Fruit fly (Drosophila melanogaster): ENCODE data around the gene TTLL4B.

Gene TTLL4B

DNA sequence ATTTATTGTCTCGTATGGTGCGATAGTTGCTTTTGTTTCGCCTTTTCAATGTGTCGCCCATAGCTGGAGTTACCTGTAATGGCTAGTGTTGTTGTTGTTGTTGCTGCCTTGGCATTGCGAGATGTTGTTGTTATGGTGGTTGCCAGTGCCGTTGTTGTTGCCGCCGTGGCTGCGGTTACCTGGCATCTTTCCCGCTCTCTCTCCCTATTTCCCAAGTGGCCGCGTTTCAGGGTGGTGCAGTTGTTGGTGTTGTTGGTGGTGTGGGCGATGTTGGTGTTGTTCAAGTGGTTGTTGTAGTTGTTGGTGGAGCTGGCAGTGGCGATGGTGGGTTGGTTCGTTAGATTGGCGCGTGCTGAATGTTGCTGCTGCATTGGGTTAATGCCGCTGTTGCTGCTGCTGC, 52.2 kb downstream of the TTLL4B start:
- TF ChIP-seq CG34406 (GFP tag; optimal IDR thresholded peaks at IDR 0.05) (no peak), Sox102F (GFP tag; optimal IDR thresholded peaks at IDR 0.05) (no peak), CG1621 (tag; optimal IDR thresholded peaks at IDR 0.05) (no peak), pdm3 (GFP tag; optimal IDR thresholded peaks at IDR 0.05) (no peak), Hr4 (GFP tag; optimal IDR thresholded peaks at IDR 0.05) (no peak), CG8632 (GFP tag; optimal IDR thresholded peaks at IDR 0.05) (no peak), fkh (GFP tag; optimal IDR thresholded peaks at IDR 0.05) (no peak), CG8319 (GFP tag; optimal IDR thresholded peaks at IDR 0.05) (no peak), CG6792 (GFP tag; optimal IDR thresholded peaks at IDR 0.05) (no peak), Sox14 (GFP tag; optimal IDR thresholded peaks at IDR 0.05) (no peak), Blimp-1 (GFP tag; optimal IDR thresholded peaks at IDR 0.05) (no peak), Met (GFP tag; optimal IDR thresholded peaks at IDR 0.05) (no peak), CG9139 (GFP tag; optimal IDR thresholded peaks at IDR 0.05) (no peak), Ets96B (tag; optimal IDR thresholded peaks at IDR 0.05) (no peak), net (GFP tag; optimal IDR thresholded peaks at IDR 0.05) (no peak), CG4318 (GFP tag; optimal IDR thresholded peaks at IDR 0.05) (no peak), ss (GFP tag; optimal IDR thresholded peaks at IDR 0.05) (no peak)

DNA sequence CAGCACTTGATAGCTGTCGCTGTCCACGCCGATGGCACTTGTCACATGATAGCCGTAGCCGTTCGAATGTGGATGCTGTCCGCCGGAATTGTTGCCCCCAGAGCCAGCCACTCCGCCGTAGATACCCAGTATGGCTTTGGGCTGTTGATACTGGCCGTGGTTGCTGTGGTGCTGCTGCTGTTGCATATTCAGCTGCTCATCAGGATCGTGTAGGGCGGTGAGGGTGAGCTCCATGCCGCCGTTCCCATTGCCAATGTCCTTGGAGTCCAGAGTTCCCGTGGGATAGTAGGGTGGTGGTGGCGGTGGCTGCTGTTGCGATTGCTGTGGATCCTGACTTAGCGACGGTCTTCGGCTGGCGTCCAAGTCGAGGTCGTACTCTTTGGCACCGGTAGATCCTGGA, 54.4 kb downstream of the TTLL4B start:
- TF ChIP-seq CG6163 (GFP tag; IDR thresholded peaks at IDR 0.05) (no peak), Ets96B (tag; optimal IDR thresholded peaks at IDR 0.05) (no peak), esn (GFP tag; optimal IDR thresholded peaks at IDR 0.05) (no peak), Sox102F (GFP tag; optimal IDR thresholded peaks at IDR 0.05) (no peak), CG32006 (GFP tag; optimal IDR thresholded peaks at IDR 0.05) (no peak), CG9139 (GFP tag; optimal IDR thresholded peaks at IDR 0.05) (no peak), Blimp-1 (GFP tag; optimal IDR thresholded peaks at IDR 0.05) (no peak), Sox15 (GFP tag; optimal IDR thresholded peaks at IDR 0.05) (no peak), Eip78C (GFP tag) (no peak), CG3919 (GFP tag; optimal IDR thresholded peaks at IDR 0.05) (no peak)
